Worm (Caenorhabditis elegans) whole organism, late embryonic: ENCODE measurements around the gene ama-1.

Source experiments
- ceh-9 ChIP-seq: sonication (generic microtip); optimal IDR thresholded peaks from 2 replicates; lab custom pipeline; 2016; ENCODE audit warnings: mild to moderate bottlenecking, missing genetic modification characterization, inconsistent platforms, missing compliant biosample characterization
- dve-1 ChIP-seq: sonication (generic microtip); optimal IDR thresholded peaks from 2 replicates; lab custom pipeline; 2017; ENCODE audit warnings: antibody characterized with exemption, mild to moderate bottlenecking, missing genetic modification characterization, missing compliant biosample characterization
- lin-11 ChIP-seq: fragments of 200-800 bp; sonication (Bioruptor generic); optimal IDR thresholded peaks from 2 replicates; lab custom pipeline; 2018; ENCODE audit warnings: mild to moderate bottlenecking, missing genetic modification characterization, missing compliant biosample characterization
- nhr-11 ChIP-seq: fragments of 150-350 bp; optimal IDR thresholded peaks from 2 replicates; lab custom pipeline; 2014; ENCODE audit warnings: missing biosample characterization, missing genetic modification characterization
- pqm-1 ChIP-seq: sonication (generic microtip); optimal IDR thresholded peaks from 2 replicates; lab custom pipeline; 2016; ENCODE audit warnings: missing genetic modification characterization, missing compliant biosample characterization
- rnt-1 ChIP-seq: sonication (generic microtip); optimal IDR thresholded peaks from 2 replicates; lab custom pipeline; 2016; ENCODE audit warnings: missing genetic modification characterization, missing compliant biosample characterization

ce11 chrIV:4259433-4259832, 11.6 kb downstream of the ama-1 start:
- TF ChIP-seq lin-11 (tag; lab: Kevin White, UChicago) = no peak
- TF ChIP-seq nhr-11 (tag; lab: Kevin White, UChicago) = no peak
- TF ChIP-seq pqm-1 = no peak
- TF ChIP-seq ceh-9 (tag; lab: Kevin White, UChicago) = no peak
- no peak for TF ChIP-seq dve-1 (tag; lab: Kevin White, UChicago)
- TF ChIP-seq rnt-1 (tag; lab: Kevin White, UChicago) = no peak
